Worm (Caenorhabditis elegans) whole organism, early embryonic: ENCODE measurements around the gene R160.13.
A peak's percentile ranks its signal among the peaks of the same experiment; 100 is the strongest.

Source experiments
- B0310.2 ChIP-seq: sonication (generic microtip); optimal IDR thresholded peaks from 2 replicates; lab custom pipeline; 2016; ENCODE audit warnings: mild to moderate bottlenecking, missing genetic modification characterization, missing compliant biosample characterization
- F13C5.2 ChIP-seq: sonication (generic microtip); optimal IDR thresholded peaks from 2 replicates; lab custom pipeline; 2017; ENCODE audit warnings: mild to moderate bottlenecking, missing genetic modification characterization, inconsistent platforms, missing compliant biosample characterization
- aly-1 ChIP-seq: sonication (generic microtip); optimal IDR thresholded peaks from 2 replicates; lab custom pipeline; 2016; ENCODE audit warnings: missing genetic modification characterization, missing compliant biosample characterization
- ama-1 ChIP-seq: fragments of 150-350 bp; optimal IDR thresholded peaks from 2 replicates; lab custom pipeline; 2014
- ceh-13 ChIP-seq: fragments of 200-800 bp; sonication (Bioruptor generic); optimal IDR thresholded peaks from 2 replicates; lab custom pipeline; 2018; ENCODE audit warnings: mild to moderate bottlenecking, missing genetic modification characterization, missing compliant biosample characterization
- ceh-36 ChIP-seq: sonication (generic microtip); optimal IDR thresholded peaks from 2 replicates; lab custom pipeline; 2016; ENCODE audit warnings: missing genetic modification characterization, inconsistent platforms, missing compliant biosample characterization
- ets-7 ChIP-seq: sonication (generic microtip); optimal IDR thresholded peaks from 2 replicates; lab custom pipeline; 2016; ENCODE audit warnings: missing genotype, missing genetic modification characterization, missing compliant biosample characterization
- flt-1 ChIP-seq: fragments of 200-800 bp; sonication (Bioruptor generic); IDR thresholded peaks from 2 replicates; pipeline ENCODE4 v1.3.6; 2022; ENCODE audit warnings: missing genetic modification characterization, missing compliant biosample characterization
- hmbx-1 ChIP-seq: sonication (generic microtip); optimal IDR thresholded peaks from 2 replicates; lab custom pipeline; 2016; ENCODE audit warnings: mild to moderate bottlenecking, missing genetic modification characterization, missing compliant biosample characterization
- hmg-4 ChIP-seq: fragments of 200-800 bp; sonication (Bioruptor generic); optimal IDR thresholded peaks from 2 replicates; lab custom pipeline; 2018; ENCODE audit warnings: mild to moderate bottlenecking, missing genetic modification characterization, missing compliant biosample characterization
- hnd-1 ChIP-seq: sonication (generic microtip); optimal IDR thresholded peaks from 2 replicates; lab custom pipeline; 2016; ENCODE audit warnings: missing genetic modification characterization, missing compliant biosample characterization
- pes-1 ChIP-seq: fragments of 200-800 bp; sonication (Bioruptor generic); IDR thresholded peaks from 2 replicates; pipeline ENCODE4 v1.3.6; 2022; ENCODE audit warnings: missing genetic modification reagents, missing genetic modification characterization, missing compliant biosample characterization
- scrt-1 ChIP-seq: fragments of 200-800 bp; sonication (Bioruptor generic); IDR thresholded peaks from 2 replicates; pipeline ENCODE4 v1.3.6; 2022; ENCODE audit warnings: missing genetic modification characterization, missing compliant biosample characterization
- sea-1 ChIP-seq: fragments of 200-800 bp; sonication (Bioruptor generic); conservative IDR thresholded peaks from 2 replicates; pipeline ENCODE4 v1.3.6; 2022; ENCODE audit warnings: missing genetic modification characterization, missing compliant biosample characterization
- tbx-11 ChIP-seq: fragments of 200-800 bp; sonication (Bioruptor generic); IDR thresholded peaks from 2 replicates; pipeline ENCODE4 v1.3.6; 2022; ENCODE audit warnings: missing genetic modification characterization, missing compliant biosample characterization
- tbx-37 ChIP-seq: fragments of 200-800 bp; sonication (Bioruptor generic); conservative IDR thresholded peaks from 2 replicates; pipeline ENCODE4 v1.3.6; 2022; ENCODE audit warnings: missing genetic modification reagents, missing genetic modification characterization, missing compliant biosample characterization
- tra-4 ChIP-seq: sonication (generic microtip); optimal IDR thresholded peaks from 2 replicates; lab custom pipeline; 2017; ENCODE audit warnings: missing genetic modification characterization, missing compliant biosample characterization

Gene R160.13

DNA sequence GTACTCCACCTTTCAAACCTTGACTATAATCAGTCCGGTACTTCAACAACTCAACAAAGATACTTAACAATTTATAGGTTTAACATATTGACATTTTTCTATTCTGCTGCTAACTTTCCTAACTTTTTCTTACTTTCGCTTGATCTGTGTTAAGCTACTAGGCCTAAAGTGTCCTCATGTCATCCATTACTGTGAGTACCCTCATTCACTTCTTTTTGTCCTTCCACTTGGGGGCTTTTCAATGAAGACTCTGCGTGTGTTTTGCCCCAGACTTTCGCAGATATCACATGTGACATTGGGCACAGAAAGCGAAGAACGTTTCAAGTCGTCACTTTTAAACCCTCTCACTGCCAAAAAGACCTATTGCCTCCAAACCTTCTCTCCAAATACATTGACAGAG, 33.4 kb upstream of the R160.13 start:
- TF ChIP-seq pes-1 (GFP tag; lab: Robert Waterston, UW) (no peak), ceh-13 (GFP tag; lab: Kevin White, UChicago) (no peak), F13C5.2 (no peak), aly-1 (no peak), tra-4 (tag; lab: Kevin White, UChicago) (no peak), sea-1 (no peak), tbx-37 (no peak), ceh-36 (tag; lab: Kevin White, UChicago) (no peak), ama-1 (no peak), ets-7 (tag; lab: Kevin White, UChicago) (no peak), flt-1 (GFP tag; lab: Robert Waterston, UW) (no peak), B0310.2 (tag; lab: Kevin White, UChicago) (no peak), hmbx-1 (no peak), scrt-1 (GFP tag; lab: Robert Waterston, UW) (no peak), tbx-11 (GFP tag; lab: Robert Waterston, UW) (no peak), hmg-4 (no peak), hnd-1 (tag; lab: Kevin White, UChicago) (no peak)

- TF ChIP-seq sea-1 = no peak
- TF ChIP-seq pes-1 (GFP tag; lab: Robert Waterston, UW) = no peak
- TF ChIP-seq hmbx-1 = no peak
- no peak for TF ChIP-seq F13C5.2
- no peak for TF ChIP-seq ceh-13 (GFP tag; lab: Kevin White, UChicago)
- TF ChIP-seq hmg-4 = no peak
- TF ChIP-seq tbx-37 = no peak
- TF ChIP-seq aly-1 = no peak
Measured at ce11 chrX:4402854-4403253, 31.5 kb upstream of the R160.13 start, which contains the start of gene D1079.1. D1079.1 (plus strand) TSS chrX:4403154.

ce11 chrX:4400296-4400695, 29.0 kb upstream of the R160.13 start:
- TF ChIP-seq ceh-13 (GFP tag; lab: Kevin White, UChicago) (no peak), tra-4 (tag; lab: Kevin White, UChicago) (no peak), hmbx-1 (no peak), B0310.2 (tag; lab: Kevin White, UChicago) (no peak), ceh-36 (tag; lab: Kevin White, UChicago) (no peak), ama-1 (no peak)

- TF ChIP-seq tra-4 (tag; lab: Kevin White, UChicago) (no peak), B0310.2 (tag; lab: Kevin White, UChicago) (no peak), ets-7 (tag; lab: Kevin White, UChicago) (no peak), tbx-11 (GFP tag; lab: Robert Waterston, UW) (no peak), pes-1 (GFP tag; lab: Robert Waterston, UW) (no peak), ceh-13 (GFP tag; lab: Kevin White, UChicago) (no peak), hmg-4 (no peak), scrt-1 (GFP tag; lab: Robert Waterston, UW) (no peak), tbx-37 (no peak), hnd-1 (tag; lab: Kevin White, UChicago) (no peak), aly-1 (no peak), flt-1 (GFP tag; lab: Robert Waterston, UW) (no peak), hmbx-1 (no peak), ama-1 (no peak)
Measured at ce11 chrX:4397460-4397859, 26.1 kb upstream of the R160.13 start.

DNA sequence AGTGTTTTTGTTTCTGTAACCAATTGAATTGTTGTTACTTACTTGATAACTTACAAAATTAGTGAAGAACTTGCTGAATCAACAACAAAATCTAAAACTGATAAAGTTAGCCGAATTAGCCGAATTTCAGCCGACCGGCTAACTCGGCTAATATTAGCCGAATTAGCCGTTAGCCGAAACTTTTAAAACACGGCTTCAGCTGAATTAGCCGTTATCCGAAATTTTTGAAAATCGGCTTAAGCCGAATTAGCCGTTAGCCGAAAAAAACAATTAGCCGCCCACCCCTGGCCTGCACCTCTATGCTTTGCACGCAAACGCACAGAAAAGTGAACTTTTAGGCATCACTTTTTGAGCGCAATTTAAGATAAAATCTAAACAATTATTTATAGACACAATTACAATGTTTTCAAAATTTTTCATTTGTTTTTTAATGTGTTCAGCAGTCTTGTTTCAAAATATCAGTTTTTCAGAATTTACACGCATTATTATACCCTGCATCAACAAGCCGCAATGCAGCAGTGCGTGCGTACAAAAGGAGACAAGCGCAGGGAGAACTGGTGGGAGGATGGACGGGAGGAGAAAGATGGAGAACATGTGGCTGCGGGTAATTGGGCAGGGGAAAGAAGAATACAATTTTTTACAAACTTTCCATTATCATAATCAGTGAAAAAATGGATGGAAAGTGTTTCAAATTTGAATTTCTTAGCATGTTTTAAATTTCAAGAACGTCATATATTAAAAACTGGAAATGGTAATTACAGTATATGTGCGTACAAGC, 23.9 kb upstream of the R160.13 start:
- TF ChIP-seq flt-1 (GFP tag; lab: Robert Waterston, UW) = no peak
- TF ChIP-seq tbx-37 = peak; percentile 42; the same call in 1 of the 2 replicates
- no peak for TF ChIP-seq pes-1 (GFP tag; lab: Robert Waterston, UW)
- TF ChIP-seq ets-7 (tag; lab: Kevin White, UChicago) = no peak
- peak; percentile 62 for TF ChIP-seq F13C5.2
- no peak for TF ChIP-seq B0310.2 (tag; lab: Kevin White, UChicago)
- TF ChIP-seq hmbx-1 = no peak
- no peak for TF ChIP-seq hnd-1 (tag; lab: Kevin White, UChicago)
- TF ChIP-seq scrt-1 (GFP tag; lab: Robert Waterston, UW) = no peak

DNA sequence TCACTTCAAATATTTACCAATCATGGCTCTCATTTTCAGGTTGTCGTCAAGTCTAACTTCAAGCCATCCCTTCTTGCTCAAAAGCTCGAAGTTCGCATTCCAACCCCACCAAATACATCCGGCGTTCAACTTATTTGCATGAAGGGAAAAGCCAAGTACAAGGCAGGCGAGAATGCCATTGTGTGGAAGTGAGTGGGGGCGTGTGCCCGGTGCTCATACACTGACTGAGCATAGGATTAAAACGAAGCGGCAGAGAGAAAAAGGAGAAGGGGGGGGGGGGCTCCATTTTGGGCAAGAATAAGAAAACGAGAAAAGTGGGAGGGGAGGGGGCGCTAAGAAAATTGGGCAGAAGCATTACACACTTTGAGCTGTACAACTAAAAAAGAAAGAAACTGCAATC, 20.4 kb upstream of the R160.13 start:
- no peak for TF ChIP-seq flt-1 (GFP tag; lab: Robert Waterston, UW)
- TF ChIP-seq ets-7 (tag; lab: Kevin White, UChicago) = no peak
- no peak for TF ChIP-seq aly-1
- TF ChIP-seq sea-1 = no peak
- TF ChIP-seq B0310.2 (tag; lab: Kevin White, UChicago) = no peak
- no peak for TF ChIP-seq scrt-1 (GFP tag; lab: Robert Waterston, UW)
- no peak for TF ChIP-seq ceh-13 (GFP tag; lab: Kevin White, UChicago)
- TF ChIP-seq hmbx-1 = no peak
- no peak for TF ChIP-seq tbx-37
- no peak for TF ChIP-seq hmg-4
- TF ChIP-seq tra-4 (tag; lab: Kevin White, UChicago) = no peak
- TF ChIP-seq tbx-11 (GFP tag; lab: Robert Waterston, UW) = no peak

ce11 chrX:4388834-4389409, 17.6 kb upstream of the R160.13 start, which contains the start of gene dpy-23:
dpy-23 (plus strand) TSS chrX:4389359.
- no peak for TF ChIP-seq sea-1
- peak; percentile 55 for TF ChIP-seq F13C5.2
- TF ChIP-seq B0310.2 (tag; lab: Kevin White, UChicago) = no peak
- peak; percentile 4 for TF ChIP-seq aly-1
- peak; percentile 77 for TF ChIP-seq hmg-4

DNA sequence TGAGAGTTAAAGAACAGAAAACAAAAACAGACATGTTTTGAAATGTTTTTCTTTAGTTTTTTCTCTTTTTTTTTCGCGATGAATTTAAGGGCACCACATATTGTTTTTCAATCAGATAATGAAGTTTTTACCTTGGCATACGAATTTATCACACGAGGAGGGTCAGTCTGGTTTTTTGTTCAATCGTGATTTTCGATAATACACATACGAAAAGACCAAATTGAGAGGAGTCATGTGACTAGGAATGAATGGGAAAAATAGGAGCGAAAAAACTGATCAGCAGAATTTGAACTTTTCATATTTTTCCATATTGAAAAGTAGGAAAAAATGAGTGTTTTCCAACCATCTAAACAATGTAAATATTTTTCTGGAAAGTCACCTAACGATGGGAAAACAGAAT, 15.2 kb upstream of the R160.13 start:
- no peak for TF ChIP-seq ceh-13 (GFP tag; lab: Kevin White, UChicago)
- no peak for TF ChIP-seq pes-1 (GFP tag; lab: Robert Waterston, UW)
- TF ChIP-seq ets-7 (tag; lab: Kevin White, UChicago) = no peak
- no peak for TF ChIP-seq tbx-11 (GFP tag; lab: Robert Waterston, UW)
- TF ChIP-seq scrt-1 (GFP tag; lab: Robert Waterston, UW) = no peak
- TF ChIP-seq sea-1 = no peak
- TF ChIP-seq aly-1 = no peak
- TF ChIP-seq hmbx-1 = no peak
- TF ChIP-seq ama-1 = no peak
- no peak for TF ChIP-seq ceh-36 (tag; lab: Kevin White, UChicago)
- TF ChIP-seq flt-1 (GFP tag; lab: Robert Waterston, UW) = no peak
- no peak for TF ChIP-seq B0310.2 (tag; lab: Kevin White, UChicago)
- no peak for TF ChIP-seq F13C5.2
- TF ChIP-seq tra-4 (tag; lab: Kevin White, UChicago) = no peak
- no peak for TF ChIP-seq hnd-1 (tag; lab: Kevin White, UChicago)
- TF ChIP-seq hmg-4 = no peak
- no peak for TF ChIP-seq tbx-37
